Fruit fly (Drosophila melanogaster) whole organism, prepupa: Measurements from ENCODE around the gene CG6276.

Source experiments
- Blimp-1 ChIP-seq: fragments of 200-800 bp; sonication (Bioruptor generic); optimal IDR thresholded peaks from 3 replicates; lab custom pipeline; 2017; ENCODE audit warnings: missing biosample characterization, missing genetic modification characterization, mild to moderate bottlenecking, moderate library complexity, missing genetic modification reagents
- CG10631 ChIP-seq: fragments of 200-800 bp; sonication (Bioruptor generic); optimal IDR thresholded peaks from 2 replicates; lab custom pipeline; 2016; ENCODE audit warnings: missing biosample characterization, missing genetic modification characterization
- CG10669 ChIP-seq: fragments of 200-800 bp; sonication (Bioruptor generic); optimal IDR thresholded peaks from 3 replicates; lab custom pipeline; 2018; ENCODE audit warnings: missing biosample characterization, mild to moderate bottlenecking, missing genetic modification characterization, moderate library complexity
- CG11762 ChIP-seq: fragments of 200-800 bp; sonication (Bioruptor generic); optimal IDR thresholded peaks from 3 replicates; lab custom pipeline; 2016; ENCODE audit warnings: missing biosample characterization, missing genetic modification characterization; ENCODE audit not compliant: insufficient read depth
- CG15336 ChIP-seq: fragments of 200-800 bp; sonication (Bioruptor generic); IDR thresholded peaks from 2 replicates; pipeline ENCODE4 v1.3.6; 2022; ENCODE audit warnings: missing biosample characterization, missing genetic modification characterization
- CG16779 ChIP-seq: fragments of 200-800 bp; sonication (Bioruptor generic); optimal IDR thresholded peaks from 3 replicates; lab custom pipeline; 2017; ENCODE audit warnings: missing biosample characterization, mild to moderate bottlenecking, missing genetic modification characterization
- CG31627 ChIP-seq: fragments of 200-800 bp; sonication (Bioruptor generic); optimal IDR thresholded peaks from 3 replicates; lab custom pipeline; 2016; ENCODE audit warnings: missing biosample characterization, missing genetic modification characterization
- CG32006 ChIP-seq: fragments of 200-800 bp; sonication (Bioruptor generic); optimal IDR thresholded peaks from 3 replicates; lab custom pipeline; 2017; ENCODE audit warnings: missing biosample characterization, mild to moderate bottlenecking, missing genetic modification characterization
- CG3919 ChIP-seq: fragments of 200-800 bp; sonication (Bioruptor generic); optimal IDR thresholded peaks from 3 replicates; lab custom pipeline; 2016; ENCODE audit warnings: missing biosample characterization, missing genetic modification characterization
- CG4318 ChIP-seq: fragments of 200-800 bp; sonication (Bioruptor generic); optimal IDR thresholded peaks from 3 replicates; lab custom pipeline; 2017; ENCODE audit warnings: missing biosample characterization, mild to moderate bottlenecking, missing genetic modification characterization
- CG6163 ChIP-seq: fragments of 200-800 bp; sonication (Bioruptor generic); IDR thresholded peaks from 3 replicates; pipeline ENCODE4 v1.3.6; 2022; ENCODE audit warnings: missing biosample characterization, missing genetic modification characterization
- CG6276 ChIP-seq: fragments of 200-800 bp; sonication (Bioruptor generic); optimal IDR thresholded peaks from 2 replicates; lab custom pipeline; 2017; ENCODE audit warnings: missing biosample characterization, mild to moderate bottlenecking, missing genetic modification characterization
- CG6792 ChIP-seq: fragments of 200-800 bp; sonication (Bioruptor generic); optimal IDR thresholded peaks from 3 replicates; lab custom pipeline; 2016; ENCODE audit warnings: missing biosample characterization, missing genetic modification characterization
- CG7368 ChIP-seq: fragments of 200-800 bp; sonication (Bioruptor generic); optimal IDR thresholded peaks from 3 replicates; lab custom pipeline; 2016; ENCODE audit warnings: missing biosample characterization, missing genetic modification characterization
- CG8119 ChIP-seq: fragments of 200-800 bp; sonication (Bioruptor generic); IDR thresholded peaks from 3 replicates; pipeline ENCODE4 v1.3.6; 2022; ENCODE audit warnings: missing biosample characterization, missing genetic modification characterization
- CG8319 ChIP-seq: fragments of 200-800 bp; sonication (Bioruptor generic); optimal IDR thresholded peaks from 3 replicates; lab custom pipeline; 2016; ENCODE audit warnings: missing biosample characterization, missing genetic modification characterization
- CG8632 ChIP-seq: fragments of 200-800 bp; sonication (Bioruptor generic); optimal IDR thresholded peaks from 3 replicates; lab custom pipeline; 2016; ENCODE audit warnings: missing biosample characterization, missing genetic modification characterization
- CG9139 ChIP-seq: fragments of 200-800 bp; sonication (Bioruptor generic); optimal IDR thresholded peaks from 3 replicates; lab custom pipeline; 2017; ENCODE audit warnings: missing biosample characterization, mild to moderate bottlenecking, missing genetic modification characterization
- Eip78C ChIP-seq: fragments of 200-800 bp; sonication (Bioruptor generic); peaks from one replicate; lab custom pipeline; 2016; ENCODE audit warnings: missing biosample characterization, missing genetic modification characterization
- Eip93F ChIP-seq: fragments of 200-800 bp; sonication (Bioruptor generic); optimal IDR thresholded peaks from 2 replicates; lab custom pipeline; 2016; ENCODE audit warnings: missing biosample characterization, mild to moderate bottlenecking, missing genetic modification characterization
- Ets21C ChIP-seq: fragments of 200-800 bp; sonication (Bioruptor generic); optimal IDR thresholded peaks from 3 replicates; lab custom pipeline; 2016; ENCODE audit warnings: missing biosample characterization, missing genetic modification characterization
- Ets96B ChIP-seq: fragments of 200-800 bp; optimal IDR thresholded peaks from 2 replicates; lab custom pipeline; 2019; ENCODE audit warnings: missing biosample characterization, mild to moderate bottlenecking, missing genetic modification characterization, moderate library complexity
- Hr38 ChIP-seq: sonication (Bioruptor generic); optimal IDR thresholded peaks from 2 replicates; lab custom pipeline; 2016; ENCODE audit warnings: missing biosample characterization, missing genetic modification characterization
- Hr39 ChIP-seq: fragments of 200-800 bp; sonication (Bioruptor generic); optimal IDR thresholded peaks from 2 replicates; lab custom pipeline; 2016; ENCODE audit warnings: missing biosample characterization, missing genetic modification characterization
- Hr4 ChIP-seq: fragments of 200-800 bp; sonication (Bioruptor generic); optimal IDR thresholded peaks from 3 replicates; lab custom pipeline; 2016; ENCODE audit warnings: missing biosample characterization, missing genetic modification characterization
- Lpt ChIP-seq: fragments of 200-800 bp; sonication (Bioruptor generic); optimal IDR thresholded peaks from 3 replicates; lab custom pipeline; 2016; ENCODE audit warnings: missing biosample characterization, missing genetic modification characterization
- Met ChIP-seq: fragments of 200-800 bp; sonication (Bioruptor generic); optimal IDR thresholded peaks from 3 replicates; lab custom pipeline; 2016; ENCODE audit warnings: missing biosample characterization, missing genetic modification characterization
- OdsH ChIP-seq: fragments of 200-800 bp; sonication (Bioruptor generic); optimal IDR thresholded peaks from 3 replicates; lab custom pipeline; 2016; ENCODE audit warnings: missing biosample characterization, missing genetic modification characterization
- Smox ChIP-seq: fragments of 200-800 bp; sonication (Bioruptor generic); optimal IDR thresholded peaks from 3 replicates; lab custom pipeline; 2016; ENCODE audit warnings: missing biosample characterization, missing genetic modification characterization
- Sox102F ChIP-seq: fragments of 200-800 bp; sonication (Bioruptor generic); optimal IDR thresholded peaks from 2 replicates; lab custom pipeline; 2016; ENCODE audit warnings: missing biosample characterization, mild to moderate bottlenecking, missing genetic modification characterization
- cyc ChIP-seq: fragments of 200-800 bp; sonication (Bioruptor generic); optimal IDR thresholded peaks from 3 replicates; lab custom pipeline; 2016; ENCODE audit warnings: missing biosample characterization, missing genetic modification characterization
- eg ChIP-seq: fragments of 200-800 bp; sonication (Bioruptor generic); IDR thresholded peaks from 3 replicates; pipeline ENCODE4 v1.3.6; 2022; ENCODE audit warnings: missing biosample characterization, missing genetic modification characterization
- esn ChIP-seq: fragments of 200-800 bp; sonication (Bioruptor generic); optimal IDR thresholded peaks from 2 replicates; lab custom pipeline; 2016; ENCODE audit warnings: missing biosample characterization, mild to moderate bottlenecking, missing genetic modification characterization, moderate library complexity
- fd85E ChIP-seq: fragments of 200-800 bp; sonication (Bioruptor generic); optimal IDR thresholded peaks from 3 replicates; lab custom pipeline; 2016; ENCODE audit warnings: missing biosample characterization, missing genetic modification characterization
- net ChIP-seq: fragments of 200-800 bp; sonication (Bioruptor generic); optimal IDR thresholded peaks from 3 replicates; lab custom pipeline; 2016; ENCODE audit warnings: missing biosample characterization, missing genetic modification characterization
- salr ChIP-seq, 2 experiments: fragments of 200-800 bp; sonication (Bioruptor generic); optimal IDR thresholded peaks; 3 replicates each; lab custom pipeline; 2016 to 2018; ENCODE audit warnings: missing biosample characterization in 2 of 2, missing genetic modification characterization in 2 of 2, mild to moderate bottlenecking in 1 of 2
- ss ChIP-seq, 2 experiments: fragments of 200-800 bp; sonication (Bioruptor generic); optimal IDR thresholded peaks; 2 replicates in 1 of 2; 3 replicates in 1 of 2; lab custom pipeline; 2017 to 2018; ENCODE audit warnings: mild to moderate bottlenecking in 2 of 2, missing biosample characterization in 2 of 2, missing genetic modification characterization in 2 of 2, moderate library complexity in 1 of 2
- svp ChIP-seq: fragments of 200-800 bp; sonication (Bioruptor generic); peaks from one replicate; lab custom pipeline; 2016; ENCODE audit warnings: missing biosample characterization, missing genetic modification characterization
- vri ChIP-seq: fragments of 200-800 bp; sonication (Bioruptor generic); optimal IDR thresholded peaks from 3 replicates; lab custom pipeline; 2016; ENCODE audit warnings: missing biosample characterization, mild to moderate bottlenecking, missing genetic modification characterization

Gene CG6276

dm6 chr3R:15316326-15316725 lies 3.5 kb downstream of the CG6276 start, which contains the start of gene CG14866:
CG14866 (plus strand) TSS chr3R:15316471.
- no peak for TF ChIP-seq CG15336 (GFP tag; lab: Robert Waterston, UW)
- no peak for TF ChIP-seq CG3919
- TF ChIP-seq Sox102F (GFP tag; lab: Kevin White, UChicago), result no peak
- peak; percentile 44 for TF ChIP-seq Blimp-1 (GFP tag; lab: Kevin White, UChicago)
- TF ChIP-seq fd85E (GFP tag; lab: Kevin White, UChicago), result no peak
- TF ChIP-seq Eip78C (GFP tag; lab: Kevin White, UChicago), result peak; percentile 34

- TF ChIP-seq svp (GFP tag; lab: Kevin White, UChicago), result no peak
- TF ChIP-seq CG6276, result no peak
- TF ChIP-seq CG10669 (GFP tag; lab: Kevin White, UChicago), result no peak
- TF ChIP-seq Eip93F (GFP tag; lab: Kevin White, UChicago), result no peak
- no peak for TF ChIP-seq eg (GFP tag; lab: Robert Waterston, UW)
- no peak for TF ChIP-seq OdsH (GFP tag; lab: Kevin White, UChicago)
- no peak for TF ChIP-seq Smox (GFP tag; lab: Kevin White, UChicago)
- TF ChIP-seq salr (GFP tag; optimal IDR thresholded peaks at IDR 0.05; lab: Kevin White, UChicago), result no peak
- no peak for TF ChIP-seq vri (GFP tag; lab: Kevin White, UChicago)
- no peak for TF ChIP-seq net (GFP tag; lab: Kevin White, UChicago)
- no peak for TF ChIP-seq Hr38
- TF ChIP-seq ss (GFP tag; optimal IDR thresholded peaks at IDR 0.05; lab: Kevin White, UChicago), result no peak
- no peak for TF ChIP-seq Blimp-1 (GFP tag; lab: Kevin White, UChicago)
Measured at dm6 chr3R:15313836-15314235, 6.0 kb downstream of the CG6276 start.

dm6 chr3R:15310695-15311094 lies 9.2 kb downstream of the CG6276 start:
- TF ChIP-seq CG6792 (GFP tag; lab: Kevin White, UChicago) (no peak), CG10631 (GFP tag; lab: Kevin White, UChicago) (no peak), CG8632 (GFP tag; lab: Kevin White, UChicago) (no peak), Ets21C (GFP tag; lab: Kevin White, UChicago) (no peak), CG4318 (no peak), cyc (no peak), svp (GFP tag; lab: Kevin White, UChicago) (no peak), esn (GFP tag; lab: Kevin White, UChicago) (no peak), CG8119 (GFP tag; lab: Robert Waterston, UW) (no peak), CG6163 (no peak), CG9139 (GFP tag; lab: Kevin White, UChicago) (no peak), CG7368 (GFP tag; lab: Kevin White, UChicago) (no peak), Smox (GFP tag; lab: Kevin White, UChicago) (no peak), Hr4 (GFP tag; lab: Kevin White, UChicago) (no peak), vri (GFP tag; lab: Kevin White, UChicago) (no peak), fd85E (GFP tag; lab: Kevin White, UChicago) (no peak), net (GFP tag; lab: Kevin White, UChicago) (no peak)

dm6 chr3R:15309924-15310323 lies 9.9 kb downstream of the CG6276 start, which contains the start of gene Tm2:
Tm2 (plus strand) TSS chr3R:15310193.
- TF ChIP-seq fd85E (GFP tag; lab: Kevin White, UChicago), result no peak
- TF ChIP-seq svp (GFP tag; lab: Kevin White, UChicago), result no peak
- TF ChIP-seq CG8319 (GFP tag; lab: Kevin White, UChicago), result no peak
- TF ChIP-seq CG3919, result no peak
- no peak for TF ChIP-seq eg (GFP tag; lab: Robert Waterston, UW)
- TF ChIP-seq Lpt (GFP tag; lab: Kevin White, UChicago), result no peak
- TF ChIP-seq Hr4 (GFP tag; lab: Kevin White, UChicago), result no peak
- TF ChIP-seq CG16779 (tag; lab: Kevin White, UChicago), result no peak
- TF ChIP-seq Ets21C (GFP tag; lab: Kevin White, UChicago), result no peak
- TF ChIP-seq CG11762 (GFP tag; lab: Kevin White, UChicago), result no peak
- no peak for TF ChIP-seq ss (GFP tag; optimal IDR thresholded peaks at IDR 0.05; lab: Kevin White, UChicago)
- TF ChIP-seq Met (GFP tag; lab: Kevin White, UChicago), result no peak
- TF ChIP-seq CG7368 (GFP tag; lab: Kevin White, UChicago), result no peak
- TF ChIP-seq CG31627 (GFP tag; lab: Kevin White, UChicago), result no peak
- no peak for TF ChIP-seq Hr39 (GFP tag; lab: Kevin White, UChicago)
- TF ChIP-seq CG10631 (GFP tag; lab: Kevin White, UChicago), result no peak
- no peak for TF ChIP-seq CG6792 (GFP tag; lab: Kevin White, UChicago)
- TF ChIP-seq CG32006, result no peak
- no peak for TF ChIP-seq Ets96B (tag; lab: Kevin White, UChicago)
